Fruit fly (Drosophila melanogaster) whole organism, embryonic: Measurements from ENCODE around the gene CG6325.

ENCODE experiments used
- Atf3 ChIP-seq: fragments of 200-800 bp; sonication (Bioruptor generic); optimal IDR thresholded peaks from 3 replicates; lab custom pipeline; 2016; ENCODE audit warnings: missing biosample characterization, missing genetic modification characterization
- B-H2 ChIP-seq: fragments of 200-800 bp; sonication (Bioruptor generic); optimal IDR thresholded peaks from 2 replicates; lab custom pipeline; 2018; ENCODE audit warnings: missing biosample characterization, mild to moderate bottlenecking, missing genetic modification characterization
- C15 ChIP-seq: fragments of 200-800 bp; sonication (Bioruptor generic); IDR thresholded peaks from 3 replicates; pipeline ENCODE4 v1.3.6; 2022; ENCODE audit warnings: missing biosample characterization, missing genetic modification characterization
- CG10462 ChIP-seq: fragments of 200-800 bp; sonication (Bioruptor generic); optimal IDR thresholded peaks from 2 replicates; lab custom pipeline; 2016; ENCODE audit warnings: missing biosample characterization, missing genetic modification characterization
- CG10543 ChIP-seq: fragments of 200-800 bp; sonication (Bioruptor generic); optimal IDR thresholded peaks from 3 replicates; lab custom pipeline; 2017; ENCODE audit warnings: missing biosample characterization, mild to moderate bottlenecking, missing genetic modification characterization, moderate library complexity
- CG12659 ChIP-seq: fragments of 200-800 bp; sonication (Bioruptor generic); optimal IDR thresholded peaks from 3 replicates; lab custom pipeline; 2017; ENCODE audit warnings: mild to moderate bottlenecking, missing biosample characterization, missing genetic modification reagents, missing genetic modification characterization
- CG13424 ChIP-seq: fragments of 200-800 bp; sonication (Bioruptor generic); optimal IDR thresholded peaks from 2 replicates; lab custom pipeline; 2019; ENCODE audit warnings: missing biosample characterization, mild to moderate bottlenecking, missing genetic modification characterization, moderate library complexity
- CG14860 ChIP-seq: fragments of 200-800 bp; sonication (Bioruptor generic); IDR thresholded peaks from 3 replicates; pipeline ENCODE4 v1.3.6; 2022; ENCODE audit warnings: missing biosample characterization, missing genetic modification characterization; ENCODE audit not compliant: partially characterized antibody
- CG17568 ChIP-seq: fragments of 200-800 bp; sonication (Bioruptor generic); optimal IDR thresholded peaks from 2 replicates; lab custom pipeline; 2018; ENCODE audit warnings: missing biosample characterization, mild to moderate bottlenecking, missing genetic modification characterization, moderate library complexity
- CG1792 ChIP-seq: fragments of 200-800 bp; sonication (Bioruptor generic); optimal IDR thresholded peaks from 2 replicates; lab custom pipeline; 2016; ENCODE audit warnings: missing biosample characterization, missing genetic modification characterization
- CG18011 ChIP-seq: fragments of 200-800 bp; sonication (Bioruptor generic); optimal IDR thresholded peaks from 2 replicates; lab custom pipeline; 2017; ENCODE audit warnings: missing biosample characterization, missing genetic modification characterization, mild to moderate bottlenecking, moderate library complexity, missing genotype
- CG2120 ChIP-seq: fragments of 200-800 bp; sonication (Bioruptor generic); optimal IDR thresholded peaks from 3 replicates; lab custom pipeline; 2016; ENCODE audit warnings: missing biosample characterization, missing genetic modification characterization
- CG4404 ChIP-seq: fragments of 200-800 bp; sonication (Bioruptor generic); IDR thresholded peaks from 2 replicates; pipeline ENCODE4 v1.3.6; 2022; ENCODE audit warnings: missing biosample characterization, missing genetic modification characterization
- CG4424 ChIP-seq: fragments of 200-800 bp; sonication (Bioruptor generic); optimal IDR thresholded peaks from 3 replicates; lab custom pipeline; 2016; ENCODE audit warnings: missing biosample characterization, missing genetic modification characterization
- CG6813 ChIP-seq: fragments of 200-800 bp; sonication (Bioruptor generic); optimal IDR thresholded peaks from 2 replicates; lab custom pipeline; 2017; ENCODE audit warnings: missing biosample characterization, missing genetic modification characterization, mild to moderate bottlenecking, moderate library complexity, missing genetic modification reagents
- Dbx ChIP-seq: fragments of 200-800 bp; sonication (Bioruptor generic); IDR thresholded peaks from 3 replicates; pipeline ENCODE4 v1.3.6; 2022; ENCODE audit warnings: missing biosample characterization, missing genetic modification characterization
- Drgx ChIP-seq: fragments of 200-800 bp; sonication (Bioruptor generic); IDR thresholded peaks from 2 replicates; pipeline ENCODE4 v1.3.6; 2022; ENCODE audit warnings: missing biosample characterization, missing genetic modification characterization
- H15 ChIP-seq: fragments of 200-800 bp; sonication (Bioruptor generic); IDR thresholded peaks from 3 replicates; pipeline ENCODE4 v1.3.6; 2022; ENCODE audit warnings: missing biosample characterization, missing genetic modification characterization
- Hand ChIP-seq: fragments of 200-800 bp; sonication (Bioruptor generic); optimal IDR thresholded peaks from 2 replicates; lab custom pipeline; 2017; ENCODE audit warnings: mild to moderate bottlenecking, missing biosample characterization, missing genetic modification reagents, missing genetic modification characterization
- Hmx ChIP-seq: fragments of 200-800 bp; sonication (Bioruptor generic); optimal IDR thresholded peaks from 2 replicates; lab custom pipeline; 2016; ENCODE audit warnings: missing biosample characterization, missing genetic modification characterization
- Hr51 ChIP-seq, 2 experiments: fragments of 200-800 bp; sonication (Bioruptor generic); optimal IDR thresholded peaks; 2 replicates in 1 of 2; 3 replicates in 1 of 2; lab custom pipeline; 2016 to 2018; ENCODE audit warnings: missing biosample characterization in 2 of 2, missing genetic modification characterization in 2 of 2, mild to moderate bottlenecking in 1 of 2, moderate library complexity in 1 of 2
- Kr ChIP-seq: fragments of 200-800 bp; sonication (Bioruptor generic); optimal IDR thresholded peaks from 2 replicates; lab custom pipeline; 2017; ENCODE audit warnings: missing biosample characterization, mild to moderate bottlenecking, missing genetic modification characterization
- Mrtf ChIP-seq: fragments of 200-800 bp; sonication (Bioruptor generic); IDR thresholded peaks from 3 replicates; pipeline ENCODE4 v1.3.6; 2022; ENCODE audit warnings: missing biosample characterization, missing genetic modification characterization
- Sox100B ChIP-seq: fragments of 200-800 bp; sonication (Bioruptor generic); optimal IDR thresholded peaks from 3 replicates; lab custom pipeline; 2018; ENCODE audit warnings: missing biosample characterization, mild to moderate bottlenecking, missing genetic modification characterization
- Spps ChIP-seq: fragments of 200-800 bp; sonication (Bioruptor generic); optimal IDR thresholded peaks from 2 replicates; lab custom pipeline; 2018; ENCODE audit warnings: missing biosample characterization, mild to moderate bottlenecking, missing genetic modification characterization
- Ssrp ChIP-seq: fragments of 200-800 bp; sonication (Bioruptor generic); optimal IDR thresholded peaks from 2 replicates; lab custom pipeline; 2018; ENCODE audit warnings: missing biosample characterization, mild to moderate bottlenecking, missing genetic modification characterization, moderate library complexity
- Trl ChIP-seq, 3 experiments: fragments of >200 bp in 2 of 3; fragments of 200-800 bp in 1 of 3; sonication (Bioruptor generic) in 1 of 3; optimal IDR thresholded peaks; 2 replicates in 1 of 3; 3 replicates in 2 of 3; lab custom pipeline; 2016 to 2017; ENCODE audit warnings: missing biosample characterization in 1 of 3, missing genetic modification characterization in 1 of 3
- Xbp1 ChIP-seq: fragments of 200-800 bp; sonication (Bioruptor generic); optimal IDR thresholded peaks from 3 replicates; lab custom pipeline; 2016; ENCODE audit warnings: missing biosample characterization, mild to moderate bottlenecking, missing genetic modification characterization
- ap ChIP-seq: fragments of 200-800 bp; sonication (Bioruptor generic); IDR thresholded peaks from 2 replicates; pipeline ENCODE4 v1.3.6; 2022; ENCODE audit warnings: missing biosample characterization, missing genetic modification characterization
- bowl ChIP-seq: fragments of 200-800 bp; sonication (Bioruptor generic); IDR thresholded peaks from 2 replicates; pipeline ENCODE4 v1.3.6; 2022; ENCODE audit warnings: missing biosample characterization, missing genetic modification characterization
- br ChIP-seq: fragments of >200 bp; optimal IDR thresholded peaks from 2 replicates; lab custom pipeline; 2017
- cg ChIP-seq: fragments of 200-800 bp; sonication (Bioruptor generic); optimal IDR thresholded peaks from 3 replicates; lab custom pipeline; 2019; ENCODE audit warnings: missing biosample characterization, mild to moderate bottlenecking, missing genetic modification characterization, moderate library complexity
- cwo ChIP-seq: fragments of 200-800 bp; sonication (Bioruptor generic); optimal IDR thresholded peaks from 3 replicates; lab custom pipeline; 2017; ENCODE audit warnings: missing biosample characterization, missing genetic modification characterization, mild to moderate bottlenecking, moderate library complexity, missing genetic modification reagents
- dati ChIP-seq: fragments of 200-800 bp; sonication (Bioruptor generic); IDR thresholded peaks from 2 replicates; pipeline ENCODE4 v1.3.6; 2022; ENCODE audit warnings: missing biosample characterization, missing genetic modification characterization
- esg ChIP-seq: fragments of 200-800 bp; sonication (Bioruptor generic); conservative IDR thresholded peaks from 2 replicates; pipeline ENCODE4 v1.3.6; 2022; ENCODE audit warnings: missing biosample characterization, missing genetic modification characterization
- eve ChIP-seq, 2 experiments: fragments of >200 bp; optimal IDR thresholded peaks; 2 replicates each; lab custom pipeline; 2017; ENCODE audit warnings: missing biosample characterization in 2 of 2, missing genetic modification characterization in 2 of 2
- ftz-f1 ChIP-seq: fragments of 200-800 bp; sonication (Bioruptor generic); optimal IDR thresholded peaks from 2 replicates; lab custom pipeline; 2016; ENCODE audit warnings: missing biosample characterization, missing genetic modification characterization
- gsb-n ChIP-seq: fragments of 200-800 bp; sonication (Bioruptor generic); optimal IDR thresholded peaks from 3 replicates; lab custom pipeline; 2018; ENCODE audit warnings: missing biosample characterization, mild to moderate bottlenecking, missing genetic modification characterization
- gt ChIP-seq: fragments of 200-800 bp; sonication (Bioruptor generic); IDR thresholded peaks from 2 replicates; pipeline ENCODE4 v1.3.6; 2022; ENCODE audit warnings: missing biosample characterization, missing genetic modification characterization
- kah ChIP-seq: fragments of 200-800 bp; sonication (Bioruptor generic); optimal IDR thresholded peaks from 2 replicates; lab custom pipeline; 2018; ENCODE audit warnings: missing biosample characterization, mild to moderate bottlenecking, missing genetic modification characterization
- lbe ChIP-seq: fragments of 200-800 bp; sonication (Bioruptor generic); optimal IDR thresholded peaks from 2 replicates; lab custom pipeline; 2016; ENCODE audit warnings: missing biosample characterization, mild to moderate bottlenecking, missing genetic modification characterization
- onecut ChIP-seq: fragments of 200-800 bp; sonication (Bioruptor generic); IDR thresholded peaks from 2 replicates; pipeline ENCODE4 v1.3.6; 2022; ENCODE audit warnings: missing biosample characterization, missing genetic modification characterization
- otp ChIP-seq: fragments of 200-800 bp; sonication (Bioruptor generic); IDR thresholded peaks from 3 replicates; pipeline ENCODE4, ENCODE4 v1.3.6; 2022; ENCODE audit warnings: missing biosample characterization, missing genetic modification characterization
- pan ChIP-seq, 4 experiments: fragments of >200 bp in 3 of 4; fragments of 200-800 bp in 1 of 4; sonication (Bioruptor generic) in 1 of 4; optimal IDR thresholded peaks in 3 of 4; IDR thresholded peaks in 1 of 4; 2 replicates each; pipeline versions ENCODE4 v1.3.6 to Lab custom; 2017 to 2022; ENCODE audit warnings: missing biosample characterization in 2 of 4, missing genetic modification characterization in 2 of 4, mixed read lengths in 1 of 4
- sens-2 ChIP-seq: fragments of 200-800 bp; sonication (Bioruptor generic); IDR thresholded peaks from 2 replicates; pipeline ENCODE4 v1.3.6; 2022; ENCODE audit warnings: missing biosample characterization, missing genetic modification characterization
- slbo ChIP-seq: fragments of 200-800 bp; sonication (Bioruptor generic); IDR thresholded peaks from 2 replicates; pipeline ENCODE4 v1.3.6; 2022; ENCODE audit warnings: missing biosample characterization, missing genetic modification characterization
- tll ChIP-seq, 2 experiments: fragments of 200-800 bp in 1 of 2; fragments of >200 bp in 1 of 2; sonication (Bioruptor generic) in 1 of 2; optimal IDR thresholded peaks; 2 replicates each; lab custom pipeline; 2017 to 2019; ENCODE audit warnings: missing biosample characterization in 2 of 2, missing genetic modification characterization in 2 of 2, mild to moderate bottlenecking in 1 of 2, moderate library complexity in 1 of 2
- unc-4 ChIP-seq: fragments of 200-800 bp; sonication (Bioruptor generic); IDR thresholded peaks from 2 replicates; pipeline ENCODE4 v1.3.6; 2022; ENCODE audit warnings: missing biosample characterization, missing genetic modification characterization; ENCODE audit not compliant: partially characterized antibody
- zen ChIP-seq: fragments of 200-800 bp; sonication (Bioruptor generic); optimal IDR thresholded peaks from 3 replicates; lab custom pipeline; 2018; ENCODE audit warnings: missing biosample characterization, mild to moderate bottlenecking, missing genetic modification characterization, moderate library complexity

CG6325 gene

dm6 chr3R:10415923-10416322 is 8.8 kb upstream of the CG6325 start, which contains the start of gene CG6345 (continued):
- TF ChIP-seq CG10462 (GFP tag; lab: Kevin White, UChicago) (peak; percentile 81), br (lab: Kevin White, UChicago) (no peak), Dbx (peak; percentile 88), gt (GFP tag; lab: Robert Waterston, UW) (no peak), B-H2 (peak; percentile 78), CG1792 (GFP tag; lab: Kevin White, UChicago) (peak; percentile 54), CG10543 (GFP tag; lab: Kevin White, UChicago) (peak; percentile 76), unc-4 (GFP tag; lab: Robert Waterston, UW) (no peak), cwo (peak; percentile 88), pan (optimal IDR thresholded peaks at IDR 0.05; lab: Kevin White, UChicago) (no peak), pan (GFP tag; optimal IDR thresholded peaks at IDR 0.05 in 1 of 2, IDR thresholded peaks at IDR 0.05 in 1 of 2) (peak in 1 of 2 experiments; percentile 87), onecut (GFP tag; lab: Robert Waterston, UW) (peak; percentile 84), Sox100B (peak; percentile 87), Hand (GFP tag; lab: Kevin White, UChicago) (peak; percentile 50), otp (GFP tag; lab: Robert Waterston, UW) (peak; percentile 80; the same call in 2 of the 3 replicates), Hr51 (GFP tag; optimal IDR thresholded peaks at IDR 0.05; lab: Kevin White, UChicago) (peak; percentile 61 to 78), cg (GFP tag; lab: Kevin White, UChicago) (no peak), CG13424 (tag; lab: Kevin White, UChicago) (peak; percentile 81), C15 (GFP tag; lab: Robert Waterston, UW) (peak; percentile 73; the same call in 2 of the 3 replicates), Drgx (peak; percentile 35; the same call in 1 of the 2 replicates), Kr (GFP tag; lab: Kevin White, UChicago) (peak; percentile 76), eve (GFP tag; optimal IDR thresholded peaks at IDR 0.05; lab: Kevin White, UChicago) (no peak), Spps (tag; lab: Kevin White, UChicago) (peak; percentile 45), bowl (GFP tag; lab: Robert Waterston, UW) (peak; percentile 59; the same call in 1 of the 2 replicates), CG12659 (GFP tag; lab: Kevin White, UChicago) (peak; percentile 85), ftz-f1 (GFP tag; lab: Kevin White, UChicago) (peak; percentile 14), zen (tag; lab: Kevin White, UChicago) (peak; percentile 89), CG14860 (GFP tag; lab: Robert Waterston, UW) (no peak), slbo (GFP tag; lab: Robert Waterston, UW) (peak; percentile 80), CG4424 (GFP tag; lab: Kevin White, UChicago) (peak; percentile 93), esg (peak; percentile 39; the same call in 1 of the 2 replicates), kah (GFP tag; lab: Kevin White, UChicago) (peak; percentile 85), Atf3 (peak; percentile 75), tll (GFP tag; optimal IDR thresholded peaks at IDR 0.05; lab: Kevin White, UChicago) (peak in 1 of 2 experiments; percentile 63), CG17568 (GFP tag; lab: Kevin White, UChicago) (no peak), sens-2 (GFP tag; lab: Robert Waterston, UW) (peak; percentile 83), Mrtf (GFP tag; lab: Robert Waterston, UW) (peak; percentile 74; the same call in 2 of the 3 replicates), CG6813 (peak; percentile 89), CG2120 (peak; percentile 68), Xbp1 (peak; percentile 91), Hmx (GFP tag; lab: Kevin White, UChicago) (peak; percentile 14), CG18011 (GFP tag; lab: Kevin White, UChicago) (peak; percentile 56), H15 (peak; percentile 77), CG4404 (GFP tag; lab: Robert Waterston, UW) (no peak), Ssrp (tag; lab: Kevin White, UChicago) (peak; percentile 54), lbe (GFP tag; lab: Kevin White, UChicago) (peak; percentile 48), Trl (optimal IDR thresholded peaks at IDR 0.05; lab: Kevin White, UChicago) (no peak), Trl (GFP tag; optimal IDR thresholded peaks at IDR 0.05; lab: Kevin White, UChicago) (peak; percentile 92), gsb-n (peak; percentile 64), dati (GFP tag; lab: Robert Waterston, UW) (no peak), ap (GFP tag; lab: Robert Waterston, UW) (peak; percentile 71)
